Fruit fly (Drosophila melanogaster): ENCODE measurements around the gene CG34375.

CG34375 gene

DNA sequence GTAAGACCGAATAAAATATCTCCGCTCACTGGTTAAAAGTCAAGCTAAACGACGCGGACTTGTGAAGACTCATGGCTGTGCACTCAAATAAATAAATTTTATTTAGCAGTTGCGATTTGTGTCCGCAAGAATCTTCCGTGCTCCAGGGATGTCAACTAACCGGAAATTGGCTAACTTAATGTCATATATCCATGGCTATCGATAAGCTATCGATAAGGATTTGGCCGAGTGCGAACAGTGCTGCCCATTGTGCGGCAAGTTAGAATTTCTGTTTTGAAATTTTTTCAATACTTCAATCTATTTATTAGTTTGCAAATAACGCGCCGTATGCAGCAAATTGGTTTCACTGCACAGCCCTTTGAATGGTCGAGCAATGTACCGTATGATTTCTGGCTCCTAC lies 43.6 kb upstream of the CG34375 start, which contains the start of gene p53 (continued):
- peak; percentile 65 for TF ChIP-seq gsb (GFP tag; IDR thresholded peaks at IDR 0.05)
- TF ChIP-seq CG17829 (tag; optimal IDR thresholded peaks at IDR 0.05): peak; percentile 30
- TF ChIP-seq MBD-R2 (GFP tag; IDR thresholded peaks at IDR 0.05): peak; percentile 56
- peak; percentile 79 for TF ChIP-seq CG13287 (GFP tag; IDR thresholded peaks at IDR 0.05; ENCODE audit: partially characterized antibody)
- TF ChIP-seq Fer3 (tag; optimal IDR thresholded peaks at IDR 0.05): peak; percentile 81
- peak; percentile 63 for TF ChIP-seq repo (GFP tag; optimal IDR thresholded peaks at IDR 0.05)
- TF ChIP-seq CG5953 (GFP tag; IDR thresholded peaks at IDR 0.05): no peak
- no peak for TF ChIP-seq Lim3 (GFP tag; IDR thresholded peaks at IDR 0.05)
- TF ChIP-seq en (GFP tag; optimal IDR thresholded peaks at IDR 0.05): peak; percentile 37
- peak; percentile 37 for TF ChIP-seq pfk (GFP tag; optimal IDR thresholded peaks at IDR 0.05)
- peak; percentile 67 for TF ChIP-seq nmo (GFP tag; optimal IDR thresholded peaks at IDR 0.05)
- peak; percentile 53; the same call in 1 of the 3 replicates for TF ChIP-seq ase (GFP tag; IDR thresholded peaks at IDR 0.05)
- peak; percentile 38; the same call in 1 of the 2 replicates for TF ChIP-seq Ada2b (GFP tag; IDR thresholded peaks at IDR 0.05)
- TF ChIP-seq NfI (GFP tag; optimal IDR thresholded peaks at IDR 0.05): peak; percentile 91
- TF ChIP-seq CG14050 (GFP tag; IDR thresholded peaks at IDR 0.05): peak; percentile 73
- TF ChIP-seq CG1603 (tag; optimal IDR thresholded peaks at IDR 0.05): no peak
- TF ChIP-seq CG13424 (tag; optimal IDR thresholded peaks at IDR 0.05): peak; percentile 33
- no peak for TF ChIP-seq D (optimal IDR thresholded peaks at IDR 0.05)
- peak; percentile 62 for TF ChIP-seq D (GFP tag; optimal IDR thresholded peaks at IDR 0.05)
- peak; percentile 65 for TF ChIP-seq CG10543 (GFP tag; optimal IDR thresholded peaks at IDR 0.05)
- peak; percentile 40; the same call in 1 of the 2 replicates for TF ChIP-seq nerfin-2 (GFP tag; IDR thresholded peaks at IDR 0.05; ENCODE audit: partially characterized antibody)
- TF ChIP-seq inv (GFP tag; IDR thresholded peaks at IDR 0.05; ENCODE audit: partially characterized antibody): peak; percentile 67
- peak; percentile 84 for TF ChIP-seq CG1233 (GFP tag; optimal IDR thresholded peaks at IDR 0.05)
- TF ChIP-seq CG2199 (GFP tag; IDR thresholded peaks at IDR 0.05): 0 out of 3 replicates have a peak, but pooled peaks have one; percentile 64
- TF ChIP-seq tll (GFP tag; optimal IDR thresholded peaks at IDR 0.05): no peak
- peak; percentile 70 for TF ChIP-seq CG11085 (GFP tag; IDR thresholded peaks at IDR 0.05)
- TF ChIP-seq CG12104 (GFP tag; optimal IDR thresholded peaks at IDR 0.05): peak; percentile 67
- peak; percentile 86 for TF ChIP-seq chm (GFP tag; IDR thresholded peaks at IDR 0.05)
- TF ChIP-seq CG9797 (GFP tag; optimal IDR thresholded peaks at IDR 0.05): peak; percentile 40
- no peak for TF ChIP-seq jumu (GFP tag; optimal IDR thresholded peaks at IDR 0.05)
- no peak for TF ChIP-seq zf30C (GFP tag; optimal IDR thresholded peaks at IDR 0.05)
- TF ChIP-seq E2f2 (GFP tag; IDR thresholded peaks at IDR 0.05): peak; percentile 91
- peak; percentile 43 for TF ChIP-seq org-1 (GFP tag; optimal IDR thresholded peaks at IDR 0.05)
- peak; percentile 44 for TF ChIP-seq YL-1 (GFP tag; optimal IDR thresholded peaks at IDR 0.05)
- peak; percentile 88 for TF ChIP-seq CG33213 (GFP tag; optimal IDR thresholded peaks at IDR 0.05)
- peak; percentile 54 for TF ChIP-seq CG34224 (GFP tag; IDR thresholded peaks at IDR 0.05; ENCODE audit: partially characterized antibody)
- TF ChIP-seq abd-A (tag; optimal IDR thresholded peaks at IDR 0.05): no peak
- no peak for TF ChIP-seq bowl (GFP tag; IDR thresholded peaks at IDR 0.05)
- TF ChIP-seq Hr51 (GFP tag; optimal IDR thresholded peaks at IDR 0.05): peak; percentile 49 to 61
- TF ChIP-seq gfzf (GFP tag; optimal IDR thresholded peaks at IDR 0.05): peak; percentile 4
- peak; percentile 32 for TF ChIP-seq NC2α (GFP tag; optimal IDR thresholded peaks at IDR 0.05)
- no peak for TF ChIP-seq Gsc (GFP tag; IDR thresholded peaks at IDR 0.05)
- TF ChIP-seq Bdp1 (GFP tag; optimal IDR thresholded peaks at IDR 0.05): peak; percentile 41
- peak; percentile 45 for TF ChIP-seq CG33557 (GFP tag; optimal IDR thresholded peaks at IDR 0.05)
- peak; percentile 46 for TF ChIP-seq Oli (tag; optimal IDR thresholded peaks at IDR 0.05)
- TF ChIP-seq CG31365 (tag; optimal IDR thresholded peaks at IDR 0.05): peak; percentile 66
- peak; percentile 67 for TF ChIP-seq grau (tag; optimal IDR thresholded peaks at IDR 0.05)
- TF ChIP-seq ara (GFP tag; IDR thresholded peaks at IDR 0.05): peak; percentile 54; the same call in 1 of the 2 replicates
- TF ChIP-seq tin (GFP tag; optimal IDR thresholded peaks at IDR 0.05): peak; percentile 66
- no peak for TF ChIP-seq Doc2 (GFP tag; IDR thresholded peaks at IDR 0.05)
